Fruit fly (Drosophila melanogaster): ENCODE results near the gene CG15385.

Gene CG15385

dm6 chr2L:2165864-2166263 lies 46.5 kb downstream of the CG15385 start (continued):
- TF ChIP-seq sr (GFP tag; IDR thresholded peaks at IDR 0.05) (peak; percentile 71; the same call in 2 of the 3 replicates), Bgb (GFP tag; IDR thresholded peaks at IDR 0.05; ENCODE audit: partially characterized antibody) (peak; percentile 21; the same call in 1 of the 2 replicates), lab (GFP tag; optimal IDR thresholded peaks at IDR 0.05) (peak; percentile 38), Fer1 (GFP tag; optimal IDR thresholded peaks at IDR 0.05) (peak; percentile 39), CG13296 (GFP tag; optimal IDR thresholded peaks at IDR 0.05) (no peak), hb (GFP tag; IDR thresholded peaks at IDR 0.05; ENCODE audit: partially characterized antibody) (peak; percentile 35; the same call in 1 of the 3 replicates), HLH3B (GFP tag; IDR thresholded peaks at IDR 0.05) (no peak), jing (GFP tag; optimal IDR thresholded peaks at IDR 0.05) (no peak), CG17568 (GFP tag; optimal IDR thresholded peaks at IDR 0.05) (no peak), CG2129 (GFP tag; IDR thresholded peaks at IDR 0.05; ENCODE audit: partially characterized antibody) (no peak), al (GFP tag; IDR thresholded peaks at IDR 0.05) (no peak), aop (GFP tag; IDR thresholded peaks at IDR 0.05) (peak; percentile 33; the same call in 1 of the 2 replicates), Dad (GFP tag; optimal IDR thresholded peaks at IDR 0.05) (no peak), CG9215 (GFP tag; IDR thresholded peaks at IDR 0.05) (no peak), ftz-f1 (GFP tag; optimal IDR thresholded peaks at IDR 0.05) (peak; percentile 7), CG8290 (GFP tag; optimal IDR thresholded peaks at IDR 0.05) (no peak), CG8290 (tag; optimal IDR thresholded peaks at IDR 0.05) (peak in 1 of 2 experiments; percentile 9), lilli (GFP tag; optimal IDR thresholded peaks at IDR 0.05) (peak; percentile 27), E2f2 (GFP tag; IDR thresholded peaks at IDR 0.05) (no peak), wek (GFP tag; optimal IDR thresholded peaks at IDR 0.05) (no peak), CG3995 (GFP tag; optimal IDR thresholded peaks at IDR 0.05) (no peak), CG13624 (GFP tag; optimal IDR thresholded peaks at IDR 0.05) (peak; percentile 4), CG15011 (GFP tag; optimal IDR thresholded peaks at IDR 0.05) (no peak), mirr (GFP tag; optimal IDR thresholded peaks at IDR 0.05) (peak; percentile 79), CG6175 (GFP tag; IDR thresholded peaks at IDR 0.05) (no peak), tll (GFP tag; optimal IDR thresholded peaks at IDR 0.05) (no peak), Rx (GFP tag; IDR thresholded peaks at IDR 0.05) (no peak), sima (GFP tag; optimal IDR thresholded peaks at IDR 0.05) (no peak), tin (GFP tag; optimal IDR thresholded peaks at IDR 0.05) (no peak), HHEX (GFP tag; optimal IDR thresholded peaks at IDR 0.05) (peak; percentile 22), CG7839 (tag; optimal IDR thresholded peaks at IDR 0.05) (no peak), dmrt99B (tag; optimal IDR thresholded peaks at IDR 0.05) (peak; percentile 5), unc-4 (GFP tag; IDR thresholded peaks at IDR 0.05; ENCODE audit: partially characterized antibody) (no peak), CG10543 (GFP tag; optimal IDR thresholded peaks at IDR 0.05) (peak; percentile 83), CG15514 (GFP tag; optimal IDR thresholded peaks at IDR 0.05) (peak; percentile 21), ase (GFP tag; IDR thresholded peaks at IDR 0.05) (no peak), NfI (GFP tag; optimal IDR thresholded peaks at IDR 0.05) (no peak), sd (tag; optimal IDR thresholded peaks at IDR 0.05) (peak; percentile 95), pzg (GFP tag; optimal IDR thresholded peaks at IDR 0.05) (no peak), Trl (optimal IDR thresholded peaks at IDR 0.05) (peak in 1 of 2 experiments; percentile 15), Trl (GFP tag; optimal IDR thresholded peaks at IDR 0.05) (no peak), tup (GFP tag; optimal IDR thresholded peaks at IDR 0.05) (no peak), rib (GFP tag; IDR thresholded peaks at IDR 0.05) (0 out of 2 replicates have a peak, but pooled peaks have one; percentile 61), CG16779 (GFP tag; IDR thresholded peaks at IDR 0.05) (no peak), CG13287 (GFP tag; IDR thresholded peaks at IDR 0.05; ENCODE audit: partially characterized antibody) (no peak), nerfin-2 (GFP tag; IDR thresholded peaks at IDR 0.05; ENCODE audit: partially characterized antibody) (no peak), toy (GFP tag; IDR thresholded peaks at IDR 0.05) (no peak), oc (tag; optimal IDR thresholded peaks at IDR 0.05) (peak; percentile 61), dati (GFP tag; IDR thresholded peaks at IDR 0.05) (no peak), h (optimal IDR thresholded peaks at IDR 0.05) (no peak), CG4360 (GFP tag; IDR thresholded peaks at IDR 0.05) (peak; percentile 32; the same call in 1 of the 2 replicates)
